Worm (Caenorhabditis elegans): Measurements from ENCODE around the gene med-2.

- no peak for TF ChIP-seq ref-2 (tag; optimal IDR thresholded peaks at IDR 0.05)
- no peak for TF ChIP-seq elt-2 (tag; optimal IDR thresholded peaks at IDR 0.05)
- TF ChIP-seq ceh-48 (tag; optimal IDR thresholded peaks at IDR 0.05) = no peak
Observed at ce11 chrIII:6857390-6857848, 26.9 kb upstream of the med-2 start.
